Fruit fly (Drosophila melanogaster) whole organism, pupa: Measurements from ENCODE around the gene enc.

ENCODE experiments used
- CG32121 ChIP-seq: fragments of 200-800 bp; sonication (Bioruptor generic); IDR thresholded peaks from 2 replicates; pipeline ENCODE4 v1.3.6; 2022; ENCODE audit warnings: missing biosample characterization, missing genetic modification characterization
- EcR ChIP-seq: fragments of 200-800 bp; sonication (Bioruptor generic); optimal IDR thresholded peaks from 3 replicates; lab custom pipeline; 2019; ENCODE audit warnings: missing biosample characterization, missing genetic modification characterization, mild to moderate bottlenecking, moderate library complexity, missing genetic modification reagents

DNA sequence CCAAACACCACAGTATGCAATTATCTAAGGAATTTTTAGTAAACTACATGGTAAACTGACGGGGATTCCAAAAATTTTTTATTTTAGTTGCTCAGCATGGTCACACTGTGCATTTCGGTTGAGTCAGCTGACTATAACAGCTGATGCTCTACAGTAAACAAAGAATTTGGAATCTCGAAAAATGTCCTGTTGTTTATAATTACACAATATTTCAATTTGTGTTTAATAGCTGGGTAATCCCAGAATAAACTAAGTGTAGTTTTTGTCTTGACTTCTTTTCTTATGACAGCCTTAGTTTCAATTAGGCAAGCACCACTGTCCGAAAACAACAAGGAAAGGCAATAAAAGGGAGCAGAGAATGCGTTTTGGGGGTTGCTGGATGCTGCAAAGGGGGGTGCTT lies 32.8 kb upstream of the enc start:
- TF ChIP-seq CG32121 (GFP tag; lab: Robert Waterston, UW) (no peak), EcR (GFP tag; lab: Kevin White, UChicago) (no peak)
